Worm (Caenorhabditis elegans): ENCODE data around the gene F17H10.4.

F17H10.4 gene

DNA sequence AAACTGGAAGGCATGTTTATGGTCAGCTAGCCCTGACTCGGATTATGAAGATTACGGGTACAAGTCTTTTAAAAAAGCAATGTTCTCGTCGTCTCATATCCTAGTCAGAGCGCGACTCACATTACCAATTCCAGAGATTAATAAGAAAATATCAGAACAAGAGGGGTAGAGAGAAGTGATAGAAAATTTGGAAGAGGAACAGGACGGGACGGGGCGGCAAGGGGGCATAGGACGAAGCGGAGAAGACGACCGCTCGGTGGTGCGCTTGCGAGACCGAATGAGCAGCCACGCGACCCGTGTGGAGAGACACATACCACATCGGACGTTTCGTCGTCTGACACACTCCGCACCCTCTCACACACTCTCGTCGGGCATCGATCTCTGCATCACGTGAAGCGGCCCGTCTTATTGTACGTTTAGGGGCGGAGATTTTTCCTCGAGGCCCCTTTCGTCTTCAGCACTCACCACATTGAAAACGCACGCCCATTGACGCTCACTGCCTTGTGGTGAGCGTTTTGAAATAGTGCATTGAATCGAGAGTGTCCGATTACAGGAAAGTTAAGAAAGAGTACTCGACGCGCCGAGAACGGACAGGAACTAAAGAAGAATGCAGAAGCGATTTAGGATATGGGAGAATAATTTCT is 18.8 kb upstream of the F17H10.4 start (continued):
- TF ChIP-seq Y75B8A.6 (GFP tag; IDR thresholded peaks at IDR 0.05) (no peak), ceh-32 (tag; optimal IDR thresholded peaks at IDR 0.05; ENCODE audit: poor library complexity) (peak; percentile 77), dmd-8 (GFP tag; IDR thresholded peaks at IDR 0.05) (peak; percentile 57; the same call in 1 of the 2 replicates), mep-1 (tag; optimal IDR thresholded peaks at IDR 0.05) (peak; percentile 98), hif-1 (tag; optimal IDR thresholded peaks at IDR 0.05) (peak; percentile 73 to 94), Y5F2A.4 (GFP tag; optimal IDR thresholded peaks at IDR 0.05) (peak; percentile 46), tra-1 (GFP tag; IDR thresholded peaks at IDR 0.05) (peak; percentile 89), ceh-28 (tag; optimal IDR thresholded peaks at IDR 0.05) (peak; percentile 69), F37D6.2 (tag; optimal IDR thresholded peaks at IDR 0.05) (peak; percentile 93), daf-19 (GFP tag; conservative IDR thresholded peaks at IDR 0.05) (peak; percentile 63; the same call in 1 of the 2 replicates), vab-7 (GFP tag; IDR thresholded peaks at IDR 0.05) (no peak; the same call in none of the 2 replicates), F49E8.2 (tag; optimal IDR thresholded peaks at IDR 0.05; ENCODE audit: borderline replicate concordance) (no peak), F10B5.3 (tag; optimal IDR thresholded peaks at IDR 0.05) (peak; percentile 56), nhr-102 (tag; optimal IDR thresholded peaks at IDR 0.05) (peak; percentile 84), fos-1 (tag; optimal IDR thresholded peaks at IDR 0.05) (peak; percentile 6), tag-97 (GFP tag; IDR thresholded peaks at IDR 0.05) (no peak), zip-11 (GFP tag; IDR thresholded peaks at IDR 0.05) (no peak), lin-15B (tag; optimal IDR thresholded peaks at IDR 0.05) (no peak), mxl-2 (GFP tag; conservative IDR thresholded peaks at IDR 0.05) (peak; percentile 89), nhr-25 (tag; optimal IDR thresholded peaks at IDR 0.05; ENCODE audit: borderline replicate concordance, insufficient read depth) (peak; percentile 79), lin-29 (GFP tag; IDR thresholded peaks at IDR 0.05) (no peak; the same call in 1 of the 2 replicates), pha-4 (GFP tag; IDR thresholded peaks at IDR 0.05) (peak; percentile 90), pha-4 (tag; optimal IDR thresholded peaks at IDR 0.05) (no peak), ceh-44 (GFP tag; IDR thresholded peaks at IDR 0.05) (no peak), ZK337.2 (GFP tag; IDR thresholded peaks at IDR 0.05) (0 out of 2 replicates have a peak, but pooled peaks have one; percentile 16), dve-1 (tag; optimal IDR thresholded peaks at IDR 0.05; ENCODE audit: insufficient read depth) (peak; percentile 93), hlh-11 (tag; optimal IDR thresholded peaks at IDR 0.05) (peak; percentile 99), aly-2 (tag; optimal IDR thresholded peaks at IDR 0.05) (no peak), egl-43 (GFP tag; IDR thresholded peaks at IDR 0.05) (peak; percentile 98), lsy-2 (tag; optimal IDR thresholded peaks at IDR 0.05) (peak; percentile 87 to 91), hmg-1.1 (GFP tag; IDR thresholded peaks at IDR 0.05) (peak; percentile 96), R02D3.7 (tag; optimal IDR thresholded peaks at IDR 0.05) (no peak), egl-27 (tag; optimal IDR thresholded peaks at IDR 0.05) (peak; percentile 91), dpl-1 (GFP tag; optimal IDR thresholded peaks at IDR 0.05) (peak; percentile 53), ztf-11 (tag; optimal IDR thresholded peaks at IDR 0.05) (no peak), gei-8 (GFP tag; optimal IDR thresholded peaks at IDR 0.05) (peak; percentile 72), spr-3 (GFP tag; optimal IDR thresholded peaks at IDR 0.05) (peak; percentile 82), nhr-11 (tag; optimal IDR thresholded peaks at IDR 0.05) (peak; percentile 88), nhr-42 (GFP tag; IDR thresholded peaks at IDR 0.05) (peak; percentile 85; the same call in 1 of the 2 replicates), mes-2 (tag; optimal IDR thresholded peaks at IDR 0.05; ENCODE audit: poor library complexity, severe bottlenecking) (peak; percentile 80), ama-1 (optimal IDR thresholded peaks at IDR 0.05) (peak; percentile 98)

Measured in whole organism, L4 larva.